Worm (Caenorhabditis elegans) whole organism, L1 larva: ENCODE results near the gene B0563.6.

Experiments
- C16A3.4 ChIP-seq: fragments of 150-350 bp; optimal IDR thresholded peaks from 2 replicates; lab custom pipeline; 2014; ENCODE audit warnings: missing biosample characterization, missing genetic modification characterization
- Y116A8C.19 ChIP-seq: sonication (generic microtip); optimal IDR thresholded peaks from 2 replicates; lab custom pipeline; 2016; ENCODE audit warnings: missing compliant biosample characterization, missing genetic modification characterization, borderline replicate concordance
- dpl-1 ChIP-seq, 3 experiments: fragments of 150-350 bp in 2 of 3; sonication (generic microtip) in 1 of 3; optimal IDR thresholded peaks; 2 replicates each; lab custom pipeline; 2014 to 2017; ENCODE audit warnings: missing biosample characterization in 3 of 3, missing genetic modification characterization in 3 of 3, missing genetic modification reagents in 3 of 3
- fkh-10 ChIP-seq: sonication (generic microtip); optimal IDR thresholded peaks from 2 replicates; lab custom pipeline; 2017; ENCODE audit warnings: missing biosample characterization, missing genetic modification reagents, missing genetic modification characterization
- jun-1 ChIP-seq: fragments of 150-350 bp; optimal IDR thresholded peaks from 2 replicates; lab custom pipeline; 2014; ENCODE audit warnings: missing biosample characterization, missing genetic modification reagents, missing genetic modification characterization
- lin-15B ChIP-seq: fragments of 150-350 bp; sonication (generic microtip); optimal IDR thresholded peaks from 3 replicates; lab custom pipeline; 2014; ENCODE audit warnings: missing biosample characterization, missing genetic modification characterization
- lir-3 ChIP-seq: sonication (generic microtip); optimal IDR thresholded peaks from 2 replicates; lab custom pipeline; 2016; ENCODE audit warnings: mild to moderate bottlenecking, missing genetic modification characterization, moderate library complexity, missing compliant biosample characterization; ENCODE audit not compliant: poor library complexity
- nhr-12 ChIP-seq: sonication (generic microtip); optimal IDR thresholded peaks from 2 replicates; lab custom pipeline; 2017; ENCODE audit warnings: missing biosample characterization, missing genetic modification characterization
- nhr-76 ChIP-seq: sonication (generic microtip); optimal IDR thresholded peaks from 2 replicates; lab custom pipeline; 2017; ENCODE audit warnings: missing biosample characterization, missing genetic modification characterization
- tbx-2 ChIP-seq: sonication (generic microtip); optimal IDR thresholded peaks from 2 replicates; lab custom pipeline; 2016; ENCODE audit warnings: missing genetic modification characterization, missing compliant biosample characterization
- unc-98 ChIP-seq: fragments of 200-800 bp; sonication (Bioruptor generic); IDR thresholded peaks from 2 replicates; pipeline ENCODE4 v1.3.6; 2022; ENCODE audit warnings: missing genetic modification characterization, missing compliant biosample characterization

- TF ChIP-seq lin-15B (tag; lab: Kevin White, UChicago) (no peak), tbx-2 (tag; lab: Kevin White, UChicago) (no peak), unc-98 (GFP tag; lab: Robert Waterston, UW) (no peak), nhr-76 (tag; lab: Kevin White, UChicago) (no peak), fkh-10 (GFP tag; lab: Kevin White, UChicago) (no peak), lir-3 (tag; lab: Kevin White, UChicago) (no peak), nhr-12 (tag; lab: Kevin White, UChicago) (no peak), Y116A8C.19 (tag; lab: Kevin White, UChicago) (no peak), dpl-1 (GFP tag; optimal IDR thresholded peaks at IDR 0.05; lab: Kevin White, UChicago) (no peak), C16A3.4 (tag; lab: Kevin White, UChicago) (no peak), jun-1 (tag; lab: Kevin White, UChicago) (no peak)
Observed at ce11 chrX:9103048-9103447, 34.5 kb upstream of the B0563.6 start.
